Worm (Caenorhabditis elegans): ENCODE data around the gene srb-18.

ce11 chrV:7528816-7529215 lies 13.8 kb downstream of the srb-18 start, which contains the start of gene C54F6.5:
- TF ChIP-seq him-1 (tag; optimal IDR thresholded peaks at IDR 0.05), result no peak
- no peak for TF ChIP-seq W03F9.2 (tag; optimal IDR thresholded peaks at IDR 0.05)
- no peak for TF ChIP-seq dao-5 (tag; optimal IDR thresholded peaks at IDR 0.05)
